Worm (Caenorhabditis elegans) whole organism, L3 larva: Measurements from ENCODE around the gene acl-8.

Experiments used
- R02D3.7 ChIP-seq: fragments of 150-350 bp; optimal IDR thresholded peaks from 2 replicates; lab custom pipeline; 2014; ENCODE audit warnings: missing biosample characterization, missing genetic modification characterization
- ZK546.5 ChIP-seq: sonication (generic microtip); optimal IDR thresholded peaks from 2 replicates; lab custom pipeline; 2017; ENCODE audit warnings: missing biosample characterization, missing genetic modification characterization
- ama-1 ChIP-seq: fragments of 150-350 bp; optimal IDR thresholded peaks from 2 replicates; lab custom pipeline; 2018
- ceh-16 ChIP-seq: sonication (generic microtip); optimal IDR thresholded peaks from 2 replicates; lab custom pipeline; 2017; ENCODE audit warnings: missing biosample characterization, missing genetic modification characterization
- ceh-28 ChIP-seq: fragments of 150-350 bp; optimal IDR thresholded peaks from 2 replicates; lab custom pipeline; 2014; ENCODE audit warnings: missing biosample characterization, missing genetic modification reagents, missing genetic modification characterization
- ceh-82 ChIP-seq: fragments of 150-350 bp; optimal IDR thresholded peaks from 2 replicates; lab custom pipeline; 2014; ENCODE audit warnings: missing biosample characterization, missing genetic modification characterization
- ceh-9 ChIP-seq: sonication (generic microtip); optimal IDR thresholded peaks from 2 replicates; lab custom pipeline; 2018; ENCODE audit warnings: missing biosample characterization, missing genetic modification characterization
- egl-27 ChIP-seq: sonication (generic microtip); optimal IDR thresholded peaks from 4 replicates; lab custom pipeline; 2017; ENCODE audit warnings: missing biosample characterization, missing genetic modification reagents, missing genetic modification characterization
- egl-5 ChIP-seq: fragments of 150-350 bp; optimal IDR thresholded peaks from 2 replicates; lab custom pipeline; 2017; ENCODE audit warnings: missing biosample characterization, missing genetic modification reagents, missing genetic modification characterization, inconsistent platforms
- elt-1 ChIP-seq: fragments of 150-350 bp; optimal IDR thresholded peaks from 2 replicates; lab custom pipeline; 2014; ENCODE audit warnings: missing biosample characterization, missing genetic modification characterization
- elt-2 ChIP-seq: sonication (generic microtip); optimal IDR thresholded peaks from 2 replicates; lab custom pipeline; 2016; ENCODE audit warnings: missing genetic modification reagents, mild to moderate bottlenecking, missing genetic modification characterization, missing compliant biosample characterization
- eor-1 ChIP-seq, 2 experiments: fragments of 150-350 bp; optimal IDR thresholded peaks; 2 replicates each; lab custom pipeline; 2014 to 2018; ENCODE audit warnings: missing biosample characterization in 2 of 2, missing genetic modification characterization in 2 of 2
- fkh-10 ChIP-seq: sonication (generic microtip); optimal IDR thresholded peaks from 2 replicates; lab custom pipeline; 2017; ENCODE audit warnings: missing biosample characterization, missing genetic modification reagents, missing genetic modification characterization
- fos-1 ChIP-seq: fragments of 150-350 bp; optimal IDR thresholded peaks from 2 replicates; lab custom pipeline; 2014; ENCODE audit warnings: missing biosample characterization, missing genetic modification characterization
- hmg-11 ChIP-seq: sonication (generic microtip); optimal IDR thresholded peaks from 2 replicates; lab custom pipeline; 2016; ENCODE audit warnings: missing genetic modification characterization, missing compliant biosample characterization
- jun-1 ChIP-seq: fragments of 150-350 bp; optimal IDR thresholded peaks from 2 replicates; lab custom pipeline; 2014; ENCODE audit warnings: missing biosample characterization, missing genetic modification reagents, missing genetic modification characterization
- lin-15B ChIP-seq: fragments of 150-350 bp; optimal IDR thresholded peaks from 2 replicates; lab custom pipeline; 2014; ENCODE audit warnings: missing biosample characterization, missing genetic modification characterization
- lin-39 ChIP-seq: fragments of 150-350 bp; optimal IDR thresholded peaks from 2 replicates; lab custom pipeline; 2018; ENCODE audit warnings: missing biosample characterization, missing genetic modification reagents, missing genetic modification characterization
- lsy-12 ChIP-seq: sonication (generic microtip); optimal IDR thresholded peaks from 2 replicates; lab custom pipeline; 2016; ENCODE audit warnings: mild to moderate bottlenecking, missing genetic modification characterization, missing compliant biosample characterization
- mdl-1 ChIP-seq: fragments of 150-350 bp; optimal IDR thresholded peaks from 2 replicates; lab custom pipeline; 2014; ENCODE audit warnings: missing biosample characterization, missing genetic modification characterization
- nfya-1 ChIP-seq: sonication (generic microtip); optimal IDR thresholded peaks from 2 replicates; lab custom pipeline; 2017; ENCODE audit warnings: missing genetic modification characterization, mild to moderate bottlenecking, missing compliant biosample characterization, antibody characterized with exemption, moderate library complexity; ENCODE audit not compliant: insufficient read depth
- nhr-11 ChIP-seq: fragments of 150-350 bp; optimal IDR thresholded peaks from 2 replicates; lab custom pipeline; 2014; ENCODE audit warnings: missing biosample characterization, missing genetic modification characterization
- nhr-12 ChIP-seq: fragments of 150-350 bp; optimal IDR thresholded peaks from 2 replicates; lab custom pipeline; 2014; ENCODE audit warnings: missing biosample characterization, missing genetic modification characterization
- nhr-23 ChIP-seq: fragments of 150-350 bp; optimal IDR thresholded peaks from 2 replicates; lab custom pipeline; 2014; ENCODE audit warnings: missing biosample characterization, missing genetic modification reagents, missing genetic modification characterization
- nhr-237 ChIP-seq: fragments of 150-350 bp; optimal IDR thresholded peaks from 2 replicates; lab custom pipeline; 2014; ENCODE audit warnings: missing biosample characterization, missing genetic modification characterization
- nhr-25 ChIP-seq: sonication (generic microtip); optimal IDR thresholded peaks from 2 replicates; lab custom pipeline; 2017; ENCODE audit warnings: missing biosample characterization, missing genetic modification characterization
- nhr-28 ChIP-seq: fragments of 150-350 bp; optimal IDR thresholded peaks from 2 replicates; lab custom pipeline; 2014; ENCODE audit warnings: missing biosample characterization, missing genetic modification characterization
- nhr-43 ChIP-seq: sonication (generic microtip); optimal IDR thresholded peaks from 2 replicates; lab custom pipeline; 2016; ENCODE audit warnings: mild to moderate bottlenecking, missing genetic modification characterization, missing compliant biosample characterization; ENCODE audit not compliant: poor library complexity, severe bottlenecking
- nhr-67 ChIP-seq: fragments of 150-350 bp; optimal IDR thresholded peaks from 2 replicates; lab custom pipeline; 2014; ENCODE audit warnings: missing biosample characterization, missing genetic modification characterization
- nhr-77 ChIP-seq: fragments of 150-350 bp; optimal IDR thresholded peaks from 2 replicates; lab custom pipeline; 2014; ENCODE audit warnings: missing biosample characterization, missing genetic modification characterization
- pha-4 ChIP-seq: fragments of 150-350 bp; optimal IDR thresholded peaks from 2 replicates; lab custom pipeline; 2014; ENCODE audit warnings: missing biosample characterization, missing genetic modification reagents, missing genetic modification characterization
- pqm-1 ChIP-seq: fragments of 150-350 bp; optimal IDR thresholded peaks from 2 replicates; lab custom pipeline; 2017; ENCODE audit warnings: missing biosample characterization, missing genetic modification characterization, inconsistent platforms
- sea-2 ChIP-seq: fragments of 150-350 bp; sonication (generic microtip); optimal IDR thresholded peaks from 4 replicates; lab custom pipeline; 2014; ENCODE audit warnings: missing biosample characterization, missing genetic modification reagents, missing genetic modification characterization
- skn-1 ChIP-seq: fragments of 150-350 bp; optimal IDR thresholded peaks from 2 replicates; lab custom pipeline; 2014; ENCODE audit warnings: missing biosample characterization, missing genetic modification characterization
- snpc-4 ChIP-seq: fragments of 150-350 bp; optimal IDR thresholded peaks from 2 replicates; lab custom pipeline; 2014; ENCODE audit warnings: missing biosample characterization, missing genetic modification characterization
- tbx-2 ChIP-seq: sonication (generic microtip); optimal IDR thresholded peaks from 2 replicates; lab custom pipeline; 2016; ENCODE audit warnings: mild to moderate bottlenecking, missing genetic modification characterization, missing compliant biosample characterization
- zag-1 ChIP-seq: fragments of 150-350 bp; optimal IDR thresholded peaks from 2 replicates; lab custom pipeline; 2014; ENCODE audit warnings: missing biosample characterization, missing genetic modification characterization
- ztf-11 ChIP-seq: fragments of 150-350 bp; optimal IDR thresholded peaks from 2 replicates; lab custom pipeline; 2014; ENCODE audit warnings: missing biosample characterization, missing genetic modification characterization
- ztf-4 ChIP-seq: fragments of 150-350 bp; optimal IDR thresholded peaks from 2 replicates; lab custom pipeline; 2014; ENCODE audit warnings: missing biosample characterization, missing genetic modification characterization

Gene acl-8

DNA sequence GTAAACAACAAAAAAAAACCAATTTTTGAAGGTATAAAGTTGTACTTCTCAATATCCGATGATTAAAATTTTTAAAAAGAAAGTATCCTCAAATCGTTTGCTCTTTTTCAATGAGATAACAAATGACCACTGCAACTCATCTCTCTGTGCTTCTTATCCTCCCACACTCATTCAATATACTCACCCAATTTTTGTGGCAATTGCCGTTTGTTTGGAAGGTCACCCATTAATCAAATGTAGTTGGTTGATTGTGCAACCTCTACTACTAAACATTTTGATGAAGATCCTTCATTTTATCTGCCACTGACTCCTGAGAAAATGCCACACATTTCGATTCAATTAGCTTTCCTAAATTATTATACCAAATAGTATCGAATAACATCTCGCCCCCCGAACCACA, 17.0 kb downstream of the acl-8 start:
- peak; percentile 14 for TF ChIP-seq egl-5
- TF ChIP-seq nhr-23 (tag; lab: Kevin White, UChicago), result no peak
- no peak for TF ChIP-seq lin-15B
- no peak for TF ChIP-seq egl-27 (tag; lab: Kevin White, UChicago)
- TF ChIP-seq, all 47 proteins: peak for 1

- no peak for TF ChIP-seq sea-2 (GFP tag; lab: Kevin White, UChicago)
- peak; percentile 56 for TF ChIP-seq elt-1
Observed at ce11 chrV:6471208-6471607, 20.5 kb downstream of the acl-8 start.

- TF ChIP-seq snpc-4 (tag; lab: Kevin White, UChicago), result no peak
- TF ChIP-seq pqm-1, result peak; percentile 76
- TF ChIP-seq elt-2 (tag; lab: Kevin White, UChicago), result peak; percentile 87
- TF ChIP-seq fos-1 (tag; lab: Kevin White, UChicago), result no peak
- TF ChIP-seq skn-1 (tag; lab: Kevin White, UChicago), result peak; percentile 39
- peak; percentile 52 for TF ChIP-seq pha-4
- no peak for TF ChIP-seq fkh-10 (GFP tag; lab: Kevin White, UChicago)
- TF ChIP-seq elt-1, result no peak
Observed at ce11 chrV:6476026-6476425, 25.4 kb downstream of the acl-8 start.

ce11 chrV:6485109-6485508, 34.4 kb downstream of the acl-8 start:
- no peak for TF ChIP-seq snpc-4 (tag; lab: Kevin White, UChicago)
- no peak for TF ChIP-seq jun-1 (tag; lab: Kevin White, UChicago)
- TF ChIP-seq nhr-237 (tag; lab: Kevin White, UChicago), result no peak
- TF ChIP-seq R02D3.7 (tag; lab: Kevin White, UChicago), result no peak
- TF ChIP-seq ceh-16 (tag; lab: Kevin White, UChicago), result no peak
- TF ChIP-seq ceh-82 (tag; lab: Kevin White, UChicago), result no peak
- no peak for TF ChIP-seq lin-39 (tag; lab: Kevin White, UChicago)
- TF ChIP-seq ztf-4 (tag; lab: Kevin White, UChicago), result no peak
- TF ChIP-seq skn-1 (tag; lab: Kevin White, UChicago), result no peak
- no peak for TF ChIP-seq egl-5
- TF ChIP-seq nfya-1, result no peak
- no peak for TF ChIP-seq hmg-11
- TF ChIP-seq nhr-28 (tag; lab: Kevin White, UChicago), result no peak

ce11 chrV:6487878-6488277, 37.2 kb downstream of the acl-8 start:
- TF ChIP-seq zag-1 (tag; lab: Kevin White, UChicago) (no peak), nhr-11 (tag; lab: Kevin White, UChicago) (no peak), snpc-4 (tag; lab: Kevin White, UChicago) (no peak), nhr-237 (tag; lab: Kevin White, UChicago) (no peak), ceh-9 (tag; lab: Kevin White, UChicago) (no peak), lin-15B (no peak), elt-2 (tag; lab: Kevin White, UChicago) (peak; percentile 27), nfya-1 (no peak), nhr-43 (tag; lab: Kevin White, UChicago) (no peak), ceh-82 (tag; lab: Kevin White, UChicago) (no peak), R02D3.7 (tag; lab: Kevin White, UChicago) (no peak), pha-4 (no peak), jun-1 (tag; lab: Kevin White, UChicago) (peak; percentile 45), ztf-11 (tag; lab: Kevin White, UChicago) (no peak), fos-1 (tag; lab: Kevin White, UChicago) (no peak), lin-39 (tag; lab: Kevin White, UChicago) (no peak), ama-1 (lab: Kevin White, UChicago) (no peak), nhr-67 (tag; lab: Kevin White, UChicago) (no peak), ceh-28 (tag; lab: Kevin White, UChicago) (peak; percentile 8), mdl-1 (no peak), nhr-77 (no peak)

ce11 chrV:6488849-6489248, 38.2 kb downstream of the acl-8 start, which contains the start of gene lec-10:
Gene lec-10 (minus strand): TSS chrV:6489120.
- peak; percentile 89 for TF ChIP-seq pqm-1
- no peak for TF ChIP-seq nhr-237 (tag; lab: Kevin White, UChicago)
- TF ChIP-seq lsy-12 (tag; lab: Kevin White, UChicago), result no peak
- no peak for TF ChIP-seq ZK546.5 (tag; lab: Kevin White, UChicago)
- no peak for TF ChIP-seq ceh-16 (tag; lab: Kevin White, UChicago)
- TF ChIP-seq eor-1 (tag; optimal IDR thresholded peaks at IDR 0.05; lab: Kevin White, UChicago), result no peak
- TF ChIP-seq fos-1 (tag; lab: Kevin White, UChicago), result no peak
- peak; percentile 95 for TF ChIP-seq elt-2 (tag; lab: Kevin White, UChicago)
- TF ChIP-seq hmg-11, result no peak
- no peak for TF ChIP-seq ceh-82 (tag; lab: Kevin White, UChicago)
- no peak for TF ChIP-seq nhr-25 (tag; lab: Kevin White, UChicago)
- no peak for TF ChIP-seq nfya-1
- TF ChIP-seq nhr-12 (tag; lab: Kevin White, UChicago), result no peak
- TF ChIP-seq nhr-11 (tag; lab: Kevin White, UChicago), result no peak
- no peak for TF ChIP-seq ztf-11 (tag; lab: Kevin White, UChicago)
- TF ChIP-seq ztf-4 (tag; lab: Kevin White, UChicago), result no peak
- peak; percentile 59 for TF ChIP-seq pha-4
- no peak for TF ChIP-seq nhr-28 (tag; lab: Kevin White, UChicago)
- peak; percentile 26 for TF ChIP-seq jun-1 (tag; lab: Kevin White, UChicago)
- no peak for TF ChIP-seq snpc-4 (tag; lab: Kevin White, UChicago)
- TF ChIP-seq tbx-2 (tag; lab: Kevin White, UChicago), result no peak
- TF ChIP-seq nhr-67 (tag; lab: Kevin White, UChicago), result no peak
- no peak for TF ChIP-seq nhr-77
- TF ChIP-seq zag-1 (tag; lab: Kevin White, UChicago), result no peak
- TF ChIP-seq sea-2 (GFP tag; lab: Kevin White, UChicago), result no peak
- TF ChIP-seq ama-1 (lab: Kevin White, UChicago), result no peak
- TF ChIP-seq lin-39 (tag; lab: Kevin White, UChicago), result no peak
- TF ChIP-seq egl-27 (tag; lab: Kevin White, UChicago), result no peak
